Worm (Caenorhabditis elegans) whole organism, L4/young adult: ENCODE data around the gene ZK632.9.

Experiments
- W03F9.2 ChIP-seq: fragments of 150-350 bp; optimal IDR thresholded peaks from 2 replicates; lab custom pipeline; 2014; ENCODE audit warnings: missing biosample characterization, missing genetic modification characterization
- dao-5 ChIP-seq: sonication (generic microtip); optimal IDR thresholded peaks from 2 replicates; lab custom pipeline; 2016; ENCODE audit warnings: missing genotype, missing genetic modification characterization, moderate library complexity, missing compliant biosample characterization
- him-1 ChIP-seq: sonication (generic microtip); optimal IDR thresholded peaks from 2 replicates; lab custom pipeline; 2016; ENCODE audit warnings: missing genotype, missing genetic modification reagents, missing genetic modification characterization, missing compliant biosample characterization

ce11 chrIII:9818763-9819162, 6.5 kb downstream of the ZK632.9 start, which contains the start of gene panl-3:
- no peak for TF ChIP-seq him-1 (tag; lab: Kevin White, UChicago)
- TF ChIP-seq W03F9.2 (tag; lab: Kevin White, UChicago): no peak
- TF ChIP-seq dao-5 (tag; lab: Kevin White, UChicago): no peak
